Worm (Caenorhabditis elegans) whole organism, L4/young adult: Measurements from ENCODE around the gene rmif-2.

ENCODE experiments used
- dao-5 ChIP-seq: sonication (generic microtip); optimal IDR thresholded peaks from 2 replicates; lab custom pipeline; 2016; ENCODE audit warnings: missing genotype, missing genetic modification characterization, moderate library complexity, missing compliant biosample characterization
- him-1 ChIP-seq: sonication (generic microtip); optimal IDR thresholded peaks from 2 replicates; lab custom pipeline; 2016; ENCODE audit warnings: missing genotype, missing genetic modification reagents, missing genetic modification characterization, missing compliant biosample characterization

DNA sequence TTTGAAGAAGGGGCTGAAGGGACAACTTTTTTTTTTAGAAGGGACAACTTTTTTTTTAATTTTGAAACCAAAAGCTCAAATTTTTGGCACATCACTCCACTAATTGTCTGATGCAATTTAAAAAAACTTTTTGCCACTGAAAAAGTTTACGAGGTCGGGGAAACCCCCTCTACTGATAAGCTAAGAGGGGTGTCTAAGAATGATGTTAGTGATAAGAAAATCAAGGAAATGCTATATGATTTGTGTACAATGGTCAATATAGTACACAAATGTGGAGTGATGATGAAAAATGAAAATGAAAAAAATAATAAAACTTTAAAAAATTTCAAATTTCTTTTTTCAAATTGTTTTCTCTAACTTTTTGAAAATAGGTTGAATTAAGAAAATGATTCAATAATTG lies 34.8 kb upstream of the rmif-2 start:
- no peak for TF ChIP-seq him-1
- TF ChIP-seq dao-5 (tag; lab: Kevin White, UChicago), result no peak
